Worm (Caenorhabditis elegans): Measurements from ENCODE around the gene Y58A7A.4.

The Y58A7A.4 gene

DNA sequence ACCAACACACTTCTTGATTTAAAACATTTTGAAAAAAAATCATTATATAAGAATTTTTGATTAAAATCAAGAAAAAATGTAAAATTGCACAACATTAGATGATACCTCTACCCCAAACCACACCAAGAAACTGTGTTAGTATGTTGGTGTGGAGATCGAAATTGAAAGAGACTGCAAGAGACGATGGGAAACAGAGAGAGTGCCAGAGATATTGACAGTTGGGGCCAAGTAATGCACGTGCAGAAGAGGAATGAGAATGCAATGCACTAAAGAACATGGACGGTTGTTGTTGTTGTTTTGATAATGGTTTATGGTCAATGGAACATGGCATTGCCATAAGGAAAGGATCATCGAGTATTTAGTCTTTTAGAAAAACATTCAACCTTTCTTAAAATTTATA is 52.6 kb downstream of the Y58A7A.4 start:
- TF ChIP-seq ZK546.5 (tag; optimal IDR thresholded peaks at IDR 0.05): no peak
- TF ChIP-seq dmd-4 (tag; optimal IDR thresholded peaks at IDR 0.05): no peak
- no peak for TF ChIP-seq nhr-6 (tag; optimal IDR thresholded peaks at IDR 0.05)
- no peak for TF ChIP-seq nhr-77 (tag; optimal IDR thresholded peaks at IDR 0.05)
- no peak for TF ChIP-seq nhr-25 (tag; optimal IDR thresholded peaks at IDR 0.05)
- no peak for TF ChIP-seq alr-1 (tag; optimal IDR thresholded peaks at IDR 0.05)
- no peak for TF ChIP-seq elt-3 (tag; optimal IDR thresholded peaks at IDR 0.05)
- no peak for TF ChIP-seq ztf-1 (GFP tag; conservative IDR thresholded peaks at IDR 0.05)
- TF ChIP-seq aly-2 (tag; optimal IDR thresholded peaks at IDR 0.05): no peak
- no peak for TF ChIP-seq zag-1 (tag; optimal IDR thresholded peaks at IDR 0.05)
- no peak for TF ChIP-seq blmp-1 (tag; optimal IDR thresholded peaks at IDR 0.05; ENCODE audit: insufficient read depth)
- peak; percentile 72 for TF ChIP-seq nhr-129 (tag; optimal IDR thresholded peaks at IDR 0.05)
- TF ChIP-seq sma-9 (GFP tag; optimal IDR thresholded peaks at IDR 0.05): peak; percentile 66
- TF ChIP-seq sma-9 (tag; optimal IDR thresholded peaks at IDR 0.05): no peak
- TF ChIP-seq Y55F3AM.14 (GFP tag; optimal IDR thresholded peaks at IDR 0.05): no peak
- TF ChIP-seq peb-1 (tag; optimal IDR thresholded peaks at IDR 0.05): no peak
- TF ChIP-seq lin-11 (tag; optimal IDR thresholded peaks at IDR 0.05): no peak
- no peak for TF ChIP-seq nhr-12 (tag; optimal IDR thresholded peaks at IDR 0.05)
- peak; percentile 53 to 62 for TF ChIP-seq mdl-1 (tag; optimal IDR thresholded peaks at IDR 0.05)
- no peak for TF ChIP-seq snpc-4 (tag; optimal IDR thresholded peaks at IDR 0.05)
- no peak for TF ChIP-seq unc-39 (tag; optimal IDR thresholded peaks at IDR 0.05)
- no peak for TF ChIP-seq ama-1 (optimal IDR thresholded peaks at IDR 0.05)
- no peak for TF ChIP-seq gmeb-1 (tag; optimal IDR thresholded peaks at IDR 0.05)
- no peak for TF ChIP-seq elt-1 (tag; optimal IDR thresholded peaks at IDR 0.05)
- peak; percentile 24 for TF ChIP-seq fos-1 (tag; optimal IDR thresholded peaks at IDR 0.05)
- TF ChIP-seq lin-13 (GFP tag; optimal IDR thresholded peaks at IDR 0.05): no peak
- no peak for TF ChIP-seq sem-4 (tag; optimal IDR thresholded peaks at IDR 0.05)
- TF ChIP-seq F13H6.1 (tag; optimal IDR thresholded peaks at IDR 0.05): peak; percentile 15
- TF ChIP-seq ceh-82 (tag; optimal IDR thresholded peaks at IDR 0.05): no peak
- no peak for TF ChIP-seq nhr-10 (tag; optimal IDR thresholded peaks at IDR 0.05)
- TF ChIP-seq nhr-21 (tag; optimal IDR thresholded peaks at IDR 0.05): no peak
- TF ChIP-seq lin-39 (tag; optimal IDR thresholded peaks at IDR 0.05): no peak
- no peak for TF ChIP-seq ceh-16 (tag; optimal IDR thresholded peaks at IDR 0.05)
- TF ChIP-seq ztf-4 (tag; optimal IDR thresholded peaks at IDR 0.05): no peak
- no peak for TF ChIP-seq mab-5 (tag; optimal IDR thresholded peaks at IDR 0.05)
- peak; percentile 13 for TF ChIP-seq crh-2 (tag; optimal IDR thresholded peaks at IDR 0.05)
- no peak for TF ChIP-seq skn-1 (tag; optimal IDR thresholded peaks at IDR 0.05)
- no peak for TF ChIP-seq ztf-11 (tag; optimal IDR thresholded peaks at IDR 0.05)
- TF ChIP-seq lsy-2 (tag; optimal IDR thresholded peaks at IDR 0.05): no peak
- TF ChIP-seq nhr-23 (tag; optimal IDR thresholded peaks at IDR 0.05): no peak

All from whole organism, L2 larva.